Worm (Caenorhabditis elegans): ENCODE data around the gene T16A1.10.

DNA sequence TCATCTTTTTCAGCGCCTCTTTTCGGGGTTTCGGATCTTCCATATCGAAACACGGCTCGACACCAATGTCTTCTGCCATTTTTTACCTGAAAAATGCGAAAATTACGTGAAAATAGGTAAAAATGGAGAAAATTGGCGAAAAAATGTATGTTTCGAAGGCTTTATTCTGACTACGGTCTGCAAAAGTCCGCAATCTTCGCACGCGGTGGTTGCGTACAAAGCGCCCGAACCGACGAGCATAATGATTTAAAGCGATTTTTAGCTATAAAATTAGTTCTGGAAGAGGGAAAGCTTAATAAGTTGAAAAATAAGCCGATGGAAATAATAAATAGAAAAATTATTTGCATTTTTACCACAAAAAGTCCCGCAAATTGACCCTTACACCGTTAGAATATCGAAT lies 32.9 kb downstream of the T16A1.10 start, which contains the start of gene F07E5.5:
- no peak for TF ChIP-seq egl-43 (GFP tag; IDR thresholded peaks at IDR 0.05)
- TF ChIP-seq ama-1 (optimal IDR thresholded peaks at IDR 0.05) = no peak
- TF ChIP-seq nhr-42 (GFP tag; IDR thresholded peaks at IDR 0.05) = no peak
- no peak for TF ChIP-seq nhr-76 (tag; optimal IDR thresholded peaks at IDR 0.05)
- no peak for TF ChIP-seq unc-62 (GFP tag; optimal IDR thresholded peaks at IDR 0.05 in 1 of 2)
- no peak for TF ChIP-seq unc-62 (tag; optimal IDR thresholded peaks at IDR 0.05)
- no peak for TF ChIP-seq jun-1 (tag; optimal IDR thresholded peaks at IDR 0.05)
- no peak for TF ChIP-seq sdz-12 (GFP tag; optimal IDR thresholded peaks at IDR 0.05)

All from whole organism, L4 larva.